Fruit fly (Drosophila melanogaster) whole organism, embryonic: ENCODE measurements around the gene Rbp.

Experiments used
- Awh ChIP-seq: fragments of 200-800 bp; sonication (Bioruptor generic); IDR thresholded peaks from 2 replicates; pipeline ENCODE4, ENCODE4 v1.3.6; 2022; ENCODE audit warnings: missing biosample characterization, missing genetic modification characterization
- Bgb ChIP-seq: fragments of 200-800 bp; sonication (Bioruptor generic); IDR thresholded peaks from 2 replicates; pipeline ENCODE4 v1.3.6; 2022; ENCODE audit warnings: missing biosample characterization, missing genetic modification characterization; ENCODE audit not compliant: partially characterized antibody
- Bteb2 ChIP-seq: fragments of 200-800 bp; sonication (Bioruptor generic); optimal IDR thresholded peaks from 2 replicates; lab custom pipeline; 2016; ENCODE audit warnings: missing biosample characterization, missing genetic modification characterization
- CG10209 ChIP-seq: fragments of 200-800 bp; sonication (Bioruptor generic); optimal IDR thresholded peaks from 3 replicates; lab custom pipeline; 2017; ENCODE audit warnings: missing biosample characterization, mild to moderate bottlenecking, missing genetic modification characterization, missing genetic modification reagents
- CG10959 ChIP-seq: fragments of 200-800 bp; sonication (Bioruptor generic); IDR thresholded peaks from 2 replicates; pipeline ENCODE4 v1.3.6; 2022; ENCODE audit warnings: missing biosample characterization, missing genetic modification characterization
- CG11456 ChIP-seq: fragments of 200-800 bp; sonication (Bioruptor generic); IDR thresholded peaks from 3 replicates; pipeline ENCODE4 v1.3.6; 2022; ENCODE audit warnings: missing biosample characterization, missing genetic modification characterization
- CG11695 ChIP-seq: fragments of 200-800 bp; sonication (Bioruptor generic); IDR thresholded peaks from 3 replicates; pipeline ENCODE4 v1.3.6; 2022; ENCODE audit warnings: missing biosample characterization, missing genetic modification characterization
- CG1233 ChIP-seq: fragments of 200-800 bp; sonication (Bioruptor generic); optimal IDR thresholded peaks from 4 replicates; lab custom pipeline; 2018; ENCODE audit warnings: missing biosample characterization, mild to moderate bottlenecking, missing genetic modification characterization
- CG13287 ChIP-seq: fragments of 200-800 bp; sonication (Bioruptor generic); IDR thresholded peaks from 2 replicates; pipeline ENCODE4 v1.3.6; 2022; ENCODE audit warnings: missing biosample characterization, missing genetic modification characterization; ENCODE audit not compliant: partially characterized antibody
- CG1529 ChIP-seq: fragments of 200-800 bp; sonication (Bioruptor generic); optimal IDR thresholded peaks from 3 replicates; lab custom pipeline; 2018; ENCODE audit warnings: missing biosample characterization, missing genetic modification characterization
- CG2129 ChIP-seq: fragments of 200-800 bp; sonication (Bioruptor generic); IDR thresholded peaks from 2 replicates; pipeline ENCODE4 v1.3.6; 2022; ENCODE audit warnings: missing biosample characterization, missing genetic modification characterization; ENCODE audit not compliant: partially characterized antibody
- CG34376 ChIP-seq: fragments of 200-800 bp; sonication (Bioruptor generic); optimal IDR thresholded peaks from 2 replicates; lab custom pipeline; 2018; ENCODE audit warnings: missing biosample characterization, mild to moderate bottlenecking, missing genetic modification characterization
- CG4854 ChIP-seq: fragments of 200-800 bp; sonication (Bioruptor generic); optimal IDR thresholded peaks from 2 replicates; lab custom pipeline; 2016; ENCODE audit warnings: missing biosample characterization, missing genetic modification characterization, inconsistent platforms
- CG6654 ChIP-seq: fragments of 200-800 bp; sonication (Bioruptor generic); optimal IDR thresholded peaks from 2 replicates; lab custom pipeline; 2017; ENCODE audit warnings: missing biosample characterization, mild to moderate bottlenecking, missing genetic modification characterization
- CG6813 ChIP-seq: fragments of 200-800 bp; sonication (Bioruptor generic); optimal IDR thresholded peaks from 2 replicates; lab custom pipeline; 2017; ENCODE audit warnings: missing biosample characterization, missing genetic modification characterization, mild to moderate bottlenecking, moderate library complexity, missing genetic modification reagents
- CG7271 ChIP-seq: fragments of 200-800 bp; sonication (Bioruptor generic); optimal IDR thresholded peaks from 2 replicates; lab custom pipeline; 2018; ENCODE audit warnings: missing biosample characterization, mild to moderate bottlenecking, missing genetic modification characterization, moderate library complexity
- CG7372 ChIP-seq: fragments of 200-800 bp; sonication (Bioruptor generic); IDR thresholded peaks from 2 replicates; pipeline ENCODE4 v1.3.6; 2022; ENCODE audit warnings: missing biosample characterization, missing genetic modification characterization
- CG7745 ChIP-seq: fragments of 200-800 bp; sonication (Bioruptor generic); optimal IDR thresholded peaks from 2 replicates; lab custom pipeline; 2018; ENCODE audit warnings: missing biosample characterization, mild to moderate bottlenecking, missing genetic modification characterization, moderate library complexity
- CG8478 ChIP-seq: fragments of >200 bp; optimal IDR thresholded peaks from 2 replicates; lab custom pipeline; 2018
- CG8765 ChIP-seq: fragments of 200-800 bp; sonication (Bioruptor generic); IDR thresholded peaks from 2 replicates; pipeline ENCODE4 v1.3.6; 2022; ENCODE audit warnings: missing biosample characterization, missing genetic modification characterization
- CG9797 ChIP-seq: fragments of 200-800 bp; sonication (Bioruptor generic); optimal IDR thresholded peaks from 3 replicates; lab custom pipeline; 2018; ENCODE audit warnings: missing biosample characterization, mild to moderate bottlenecking, missing genetic modification characterization
- CG9876 ChIP-seq: fragments of 200-800 bp; sonication (Bioruptor generic); optimal IDR thresholded peaks from 2 replicates; lab custom pipeline; 2016; ENCODE audit warnings: missing biosample characterization, missing genetic modification characterization
- CHES-1-like ChIP-seq: fragments of 200-800 bp; sonication (Bioruptor generic); optimal IDR thresholded peaks from 2 replicates; lab custom pipeline; 2016; ENCODE audit warnings: missing biosample characterization, missing genetic modification characterization
- CTCF ChIP-seq: fragments of 200-800 bp; sonication (Bioruptor generic); optimal IDR thresholded peaks from 2 replicates; lab custom pipeline; 2017; ENCODE audit warnings: missing biosample characterization, mild to moderate bottlenecking, missing genetic modification characterization, moderate library complexity
- Dp ChIP-seq: fragments of 200-800 bp; sonication (Bioruptor generic); optimal IDR thresholded peaks from 2 replicates; lab custom pipeline; 2018; ENCODE audit warnings: missing biosample characterization, mild to moderate bottlenecking, missing genetic modification characterization, moderate library complexity
- Dref ChIP-seq: fragments of 200-800 bp; sonication (Bioruptor generic); IDR thresholded peaks from 2 replicates; pipeline ENCODE4 v1.3.6; 2022; ENCODE audit warnings: missing biosample characterization, missing genetic modification characterization
- Drgx ChIP-seq: fragments of 200-800 bp; sonication (Bioruptor generic); IDR thresholded peaks from 2 replicates; pipeline ENCODE4 v1.3.6; 2022; ENCODE audit warnings: missing biosample characterization, missing genetic modification characterization
- E2f1 ChIP-seq: fragments of 200-800 bp; sonication (Bioruptor generic); IDR thresholded peaks from 2 replicates; pipeline ENCODE4 v1.3.6; 2022; ENCODE audit warnings: missing biosample characterization, missing genetic modification characterization
- Fer1 ChIP-seq: fragments of 200-800 bp; sonication (Bioruptor generic); optimal IDR thresholded peaks from 2 replicates; lab custom pipeline; 2017; ENCODE audit warnings: missing biosample characterization, mild to moderate bottlenecking, missing genetic modification characterization
- Hmr ChIP-seq: fragments of 200-800 bp; sonication (Bioruptor generic); optimal IDR thresholded peaks from 3 replicates; lab custom pipeline; 2017; ENCODE audit warnings: mild to moderate bottlenecking, missing biosample characterization, missing genetic modification reagents, missing genetic modification characterization
- Hsf ChIP-seq: fragments of 200-800 bp; sonication (Bioruptor generic); optimal IDR thresholded peaks from 3 replicates; lab custom pipeline; 2016; ENCODE audit warnings: missing biosample characterization, missing genetic modification characterization
- NC2α ChIP-seq: fragments of 200-800 bp; sonication (Bioruptor generic); optimal IDR thresholded peaks from 2 replicates; lab custom pipeline; 2016; ENCODE audit warnings: missing biosample characterization, missing genetic modification characterization
- Nf-YC ChIP-seq: fragments of 200-800 bp; optimal IDR thresholded peaks from 3 replicates; lab custom pipeline; 2019; ENCODE audit warnings: missing biosample characterization, mild to moderate bottlenecking, missing genetic modification characterization, moderate library complexity
- Opbp ChIP-seq: fragments of 200-800 bp; sonication (Bioruptor generic); IDR thresholded peaks from 3 replicates; pipeline ENCODE4 v1.3.6; 2022; ENCODE audit warnings: missing biosample characterization, missing genetic modification characterization; ENCODE audit not compliant: partially characterized antibody
- Sry-δ ChIP-seq: fragments of 200-800 bp; sonication (Bioruptor generic); optimal IDR thresholded peaks from 2 replicates; lab custom pipeline; 2016; ENCODE audit warnings: missing biosample characterization, missing genetic modification characterization
- ab ChIP-seq: fragments of 200-800 bp; sonication (Bioruptor generic); optimal IDR thresholded peaks from 2 replicates; lab custom pipeline; 2016; ENCODE audit warnings: missing biosample characterization, missing genetic modification characterization
- ac ChIP-seq: fragments of 200-800 bp; sonication (Bioruptor generic); optimal IDR thresholded peaks from 3 replicates; lab custom pipeline; 2017; ENCODE audit warnings: missing biosample characterization, mild to moderate bottlenecking, missing genetic modification characterization
- bsh ChIP-seq, 2 experiments: fragments of 200-800 bp; sonication (Bioruptor generic); optimal IDR thresholded peaks; 2 replicates each; lab custom pipeline; 2017 to 2018; ENCODE audit warnings: mild to moderate bottlenecking in 2 of 2, missing biosample characterization in 2 of 2, missing genetic modification characterization in 2 of 2, moderate library complexity in 1 of 2
- caup ChIP-seq: fragments of 200-800 bp; sonication (Bioruptor generic); optimal IDR thresholded peaks from 3 replicates; lab custom pipeline; 2017; ENCODE audit warnings: missing biosample characterization, mild to moderate bottlenecking, missing genetic modification characterization, moderate library complexity; ENCODE audit not compliant: severe bottlenecking
- gfzf ChIP-seq: fragments of 200-800 bp; sonication (Bioruptor generic); optimal IDR thresholded peaks from 2 replicates; lab custom pipeline; 2016; ENCODE audit warnings: missing biosample characterization, mild to moderate bottlenecking, missing genetic modification characterization, moderate library complexity
- ham ChIP-seq: fragments of 200-800 bp; sonication (Bioruptor generic); IDR thresholded peaks from 2 replicates; pipeline ENCODE4 v1.3.6; 2022; ENCODE audit warnings: missing biosample characterization, missing genetic modification characterization
- jigr1 ChIP-seq: fragments of 200-800 bp; sonication (Bioruptor generic); IDR thresholded peaks from 3 replicates; pipeline ENCODE4 v1.3.6; 2022; ENCODE audit warnings: missing biosample characterization, missing genetic modification characterization
- nau ChIP-seq: fragments of 200-800 bp; sonication (Bioruptor generic); optimal IDR thresholded peaks from 3 replicates; lab custom pipeline; 2017; ENCODE audit warnings: missing biosample characterization, mild to moderate bottlenecking, missing genetic modification characterization, missing genetic modification reagents
- oc ChIP-seq: fragments of 200-800 bp; sonication (Bioruptor generic); optimal IDR thresholded peaks from 2 replicates; lab custom pipeline; 2018; ENCODE audit warnings: missing biosample characterization, mild to moderate bottlenecking, missing genetic modification characterization, moderate library complexity
- odd ChIP-seq: fragments of 200-800 bp; sonication (Bioruptor generic); optimal IDR thresholded peaks from 2 replicates; lab custom pipeline; 2017; ENCODE audit warnings: missing biosample characterization, mild to moderate bottlenecking, missing genetic modification characterization
- phol ChIP-seq: fragments of 200-800 bp; sonication (Bioruptor generic); optimal IDR thresholded peaks from 3 replicates; lab custom pipeline; 2018; ENCODE audit warnings: missing biosample characterization, mild to moderate bottlenecking, missing genetic modification characterization, moderate library complexity
- prd ChIP-seq, 3 experiments: fragments of >200 bp in 2 of 3; fragments of 200-800 bp in 1 of 3; sonication (Bioruptor generic) in 1 of 3; optimal IDR thresholded peaks in 2 of 3; IDR thresholded peaks in 1 of 3; 2 replicates in 2 of 3; 3 replicates in 1 of 3; pipeline versions ENCODE4 v1.3.6 to Lab custom; 2017 to 2022; ENCODE audit warnings: missing biosample characterization in 1 of 3, missing genetic modification characterization in 1 of 3
- sens-2 ChIP-seq: fragments of 200-800 bp; sonication (Bioruptor generic); IDR thresholded peaks from 2 replicates; pipeline ENCODE4 v1.3.6; 2022; ENCODE audit warnings: missing biosample characterization, missing genetic modification characterization
- ssp ChIP-seq: fragments of 200-800 bp; sonication (Bioruptor generic); IDR thresholded peaks from 2 replicates; pipeline ENCODE4 v1.3.6; 2022; ENCODE audit warnings: missing biosample characterization, missing genetic modification characterization
- stc ChIP-seq: fragments of 200-800 bp; sonication (Bioruptor generic); IDR thresholded peaks from 2 replicates; pipeline ENCODE4 v1.3.6; 2022; ENCODE audit warnings: missing biosample characterization, missing genetic modification characterization
- tx ChIP-seq: fragments of 200-800 bp; sonication (Bioruptor generic); optimal IDR thresholded peaks from 2 replicates; lab custom pipeline; 2016; ENCODE audit warnings: missing biosample characterization, missing genetic modification characterization

The Rbp gene

DNA sequence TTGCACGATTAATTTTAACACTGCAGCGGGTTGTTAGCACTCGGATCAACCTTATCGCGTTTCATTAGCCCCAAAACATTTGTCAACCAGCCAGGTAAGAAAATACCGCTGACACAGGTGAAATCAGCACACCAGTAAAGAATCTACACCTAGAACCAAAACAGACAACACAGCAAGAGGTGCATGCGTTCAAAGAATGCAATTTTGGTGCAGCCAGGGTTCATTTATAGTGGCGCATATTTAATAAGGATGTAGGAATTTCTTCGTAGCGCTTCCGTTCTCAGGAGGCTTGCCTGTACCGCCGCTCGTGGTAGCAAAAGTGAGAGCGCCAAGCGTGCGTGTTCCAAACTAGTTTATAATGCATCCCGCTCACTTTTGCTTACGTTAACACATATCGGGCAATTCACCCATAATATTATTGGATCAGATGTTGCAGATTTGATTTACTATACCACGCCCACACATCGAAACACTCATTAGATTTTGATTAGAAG, 32.0 kb upstream of the Rbp start (continued):
- TF ChIP-seq CG11456 (peak; percentile 56; the same call in 2 of the 3 replicates), CG7745 (tag; lab: Kevin White, UChicago) (no peak), Fer1 (GFP tag; lab: Kevin White, UChicago) (no peak), Hsf (GFP tag; lab: Kevin White, UChicago) (no peak), CG7271 (tag; lab: Kevin White, UChicago) (no peak), E2f1 (GFP tag; lab: Robert Waterston, UW) (no peak), Sry-δ (no peak), CG11695 (GFP tag; lab: Robert Waterston, UW) (no peak; the same call in 2 of the 3 replicates), ab (no peak), odd (GFP tag; lab: Kevin White, UChicago) (no peak), CG10209 (GFP tag; lab: Kevin White, UChicago) (no peak), gfzf (GFP tag; lab: Kevin White, UChicago) (no peak), CG7372 (GFP tag; lab: Robert Waterston, UW) (no peak), Dref (GFP tag; lab: Robert Waterston, UW) (no peak), CG10959 (GFP tag; lab: Robert Waterston, UW) (0 out of 2 replicates have a peak, but pooled peaks have one; percentile 44), Dp (GFP tag; lab: Kevin White, UChicago) (no peak), CG2129 (GFP tag; lab: Robert Waterston, UW) (no peak), Drgx (GFP tag; lab: Robert Waterston, UW) (peak; percentile 64), CTCF (GFP tag; lab: Kevin White, UChicago) (no peak), CG6813 (no peak), ssp (GFP tag; lab: Robert Waterston, UW) (no peak), phol (tag; lab: Kevin White, UChicago) (no peak), Bteb2 (no peak), jigr1 (GFP tag; lab: Robert Waterston, UW) (no peak), Opbp (GFP tag; lab: Robert Waterston, UW) (no peak), Awh (GFP tag; lab: Robert Waterston, UW) (no peak), CG9876 (GFP tag; lab: Kevin White, UChicago) (no peak), Hmr (GFP tag; lab: Kevin White, UChicago) (no peak), caup (GFP tag; lab: Kevin White, UChicago) (no peak), CG1529 (GFP tag; lab: Kevin White, UChicago) (no peak), CG8765 (GFP tag; lab: Robert Waterston, UW) (no peak), CG34376 (GFP tag; lab: Kevin White, UChicago) (no peak), bsh (GFP tag; optimal IDR thresholded peaks at IDR 0.05; lab: Kevin White, UChicago) (no peak), CG1233 (GFP tag; lab: Kevin White, UChicago) (no peak), CG13287 (no peak; the same call in 1 of the 2 replicates), NC2α (GFP tag; lab: Kevin White, UChicago) (no peak), Nf-YC (tag; lab: Kevin White, UChicago) (no peak), CG6654 (GFP tag; lab: Kevin White, UChicago) (no peak), oc (tag; lab: Kevin White, UChicago) (no peak), nau (no peak), Bgb (GFP tag; lab: Robert Waterston, UW) (no peak), sens-2 (GFP tag; lab: Robert Waterston, UW) (no peak), CHES-1-like (GFP tag; lab: Kevin White, UChicago) (no peak), CG4854 (GFP tag; lab: Kevin White, UChicago) (no peak), ac (GFP tag; lab: Kevin White, UChicago) (no peak), ham (GFP tag; lab: Robert Waterston, UW) (no peak), stc (peak; percentile 4; the same call in 1 of the 2 replicates), CG9797 (GFP tag; lab: Kevin White, UChicago) (no peak), tx (GFP tag; lab: Kevin White, UChicago) (no peak), prd (optimal IDR thresholded peaks at IDR 0.05; lab: Kevin White, UChicago) (no peak), prd (GFP tag; IDR thresholded peaks at IDR 0.05; lab: Robert Waterston, UW) (no peak), CG8478 (lab: Kevin White, UChicago) (no peak)
